Fruit fly (Drosophila melanogaster): ENCODE results near the gene CG4686.

Gene CG4686

dm6 chr3R:19890340-19890998 lies 26.2 kb downstream of the CG4686 start, which contains the start of gene CG4733 (continued):
- TF ChIP-seq CG9215 (GFP tag; IDR thresholded peaks at IDR 0.05), result no peak
- peak; percentile 49 for TF ChIP-seq dmrt11E (tag; optimal IDR thresholded peaks at IDR 0.05)
- no peak for TF ChIP-seq pros (GFP tag; optimal IDR thresholded peaks at IDR 0.05)
- no peak for TF ChIP-seq ewg (GFP tag; optimal IDR thresholded peaks at IDR 0.05)
- peak; percentile 31 for TF ChIP-seq CG12659 (GFP tag; optimal IDR thresholded peaks at IDR 0.05)
- TF ChIP-seq mld (GFP tag; IDR thresholded peaks at IDR 0.05; ENCODE audit: partially characterized antibody), result no peak
- TF ChIP-seq crc (GFP tag; optimal IDR thresholded peaks at IDR 0.05), result no peak
- no peak for TF ChIP-seq br (optimal IDR thresholded peaks at IDR 0.05)
- TF ChIP-seq Xbp1 (GFP tag; optimal IDR thresholded peaks at IDR 0.05), result no peak
- TF ChIP-seq CG3847 (GFP tag; IDR thresholded peaks at IDR 0.05), result 0 out of 2 replicates have a peak, but pooled peaks have one; percentile 13
- TF ChIP-seq HLH4C (GFP tag; IDR thresholded peaks at IDR 0.05; ENCODE audit: partially characterized antibody), result no peak
- TF ChIP-seq CG13287 (GFP tag; IDR thresholded peaks at IDR 0.05; ENCODE audit: partially characterized antibody), result peak; percentile 30
- TF ChIP-seq dan (GFP tag; IDR thresholded peaks at IDR 0.05), result no peak
- no peak for TF ChIP-seq TFAM (GFP tag; optimal IDR thresholded peaks at IDR 0.05)
- no peak for TF ChIP-seq hbn (GFP tag; IDR thresholded peaks at IDR 0.05; ENCODE audit: partially characterized antibody)
- no peak for TF ChIP-seq CG5245 (GFP tag; optimal IDR thresholded peaks at IDR 0.05)
- no peak for TF ChIP-seq Dref (GFP tag; IDR thresholded peaks at IDR 0.05)
- TF ChIP-seq PHDP (tag; optimal IDR thresholded peaks at IDR 0.05), result peak; percentile 10
- TF ChIP-seq CG4820 (GFP tag; optimal IDR thresholded peaks at IDR 0.05), result no peak
- TF ChIP-seq CG18262 (tag; optimal IDR thresholded peaks at IDR 0.05), result peak; percentile 43
- 0 out of 2 replicates have a peak, but pooled peaks have one; percentile 7 for TF ChIP-seq ato (GFP tag; IDR thresholded peaks at IDR 0.05; ENCODE audit: partially characterized antibody)
- TF ChIP-seq bsh (GFP tag; optimal IDR thresholded peaks at IDR 0.05), result no peak
- TF ChIP-seq otp (GFP tag; IDR thresholded peaks at IDR 0.05), result no peak
- TF ChIP-seq ken (GFP tag; IDR thresholded peaks at IDR 0.05), result no peak
- no peak for TF ChIP-seq ara (GFP tag; IDR thresholded peaks at IDR 0.05)
- TF ChIP-seq CG4404 (GFP tag; IDR thresholded peaks at IDR 0.05), result no peak
- peak; percentile 30 for TF ChIP-seq HHEX (GFP tag; optimal IDR thresholded peaks at IDR 0.05)
- TF ChIP-seq Atf6 (GFP tag; IDR thresholded peaks at IDR 0.05), result no peak; the same call in 1 of the 2 replicates
- no peak for TF ChIP-seq vnd (GFP tag; IDR thresholded peaks at IDR 0.05; ENCODE audit: partially characterized antibody)
- TF ChIP-seq CG1603 (tag; optimal IDR thresholded peaks at IDR 0.05), result no peak
- TF ChIP-seq Side (GFP tag; optimal IDR thresholded peaks at IDR 0.05), result no peak
- no peak for TF ChIP-seq Atf-2 (GFP tag; optimal IDR thresholded peaks at IDR 0.05)
- no peak for TF ChIP-seq ems (GFP tag; optimal IDR thresholded peaks at IDR 0.05)
- no peak for TF ChIP-seq CG17361 (GFP tag; IDR thresholded peaks at IDR 0.05)
- no peak for TF ChIP-seq trh (GFP tag; optimal IDR thresholded peaks at IDR 0.05)
- no peak for TF ChIP-seq ac (GFP tag; optimal IDR thresholded peaks at IDR 0.05)
- no peak for TF ChIP-seq rib (GFP tag; IDR thresholded peaks at IDR 0.05)
- TF ChIP-seq CG4730 (GFP tag; IDR thresholded peaks at IDR 0.05), result no peak
- TF ChIP-seq CG6854 (GFP tag; optimal IDR thresholded peaks at IDR 0.05), result no peak
- TF ChIP-seq tll (GFP tag; optimal IDR thresholded peaks at IDR 0.05), result no peak
- no peak for TF ChIP-seq CHES-1-like (GFP tag; optimal IDR thresholded peaks at IDR 0.05)
- no peak for TF ChIP-seq Hand (GFP tag; optimal IDR thresholded peaks at IDR 0.05)
- peak; percentile 38 for TF ChIP-seq Sox100B (GFP tag; optimal IDR thresholded peaks at IDR 0.05)
- no peak for TF ChIP-seq emc (GFP tag; optimal IDR thresholded peaks at IDR 0.05)
- no peak for TF ChIP-seq peb (GFP tag; IDR thresholded peaks at IDR 0.05)
- peak; percentile 7 for TF ChIP-seq CG3281 (GFP tag; optimal IDR thresholded peaks at IDR 0.05)
- peak; percentile 57; the same call in 2 of the 3 replicates for TF ChIP-seq zen2 (GFP tag; IDR thresholded peaks at IDR 0.05; ENCODE audit: partially characterized antibody)
- no peak for TF ChIP-seq unc-4 (GFP tag; IDR thresholded peaks at IDR 0.05; ENCODE audit: partially characterized antibody)
- TF ChIP-seq Poxn (GFP tag; IDR thresholded peaks at IDR 0.05), result no peak
- TF ChIP-seq gem (tag; optimal IDR thresholded peaks at IDR 0.05), result peak; percentile 43

All from whole organism, embryonic.